Worm (Caenorhabditis elegans): ENCODE measurements around the gene Y38A10A.2.

Y38A10A.2 gene

DNA sequence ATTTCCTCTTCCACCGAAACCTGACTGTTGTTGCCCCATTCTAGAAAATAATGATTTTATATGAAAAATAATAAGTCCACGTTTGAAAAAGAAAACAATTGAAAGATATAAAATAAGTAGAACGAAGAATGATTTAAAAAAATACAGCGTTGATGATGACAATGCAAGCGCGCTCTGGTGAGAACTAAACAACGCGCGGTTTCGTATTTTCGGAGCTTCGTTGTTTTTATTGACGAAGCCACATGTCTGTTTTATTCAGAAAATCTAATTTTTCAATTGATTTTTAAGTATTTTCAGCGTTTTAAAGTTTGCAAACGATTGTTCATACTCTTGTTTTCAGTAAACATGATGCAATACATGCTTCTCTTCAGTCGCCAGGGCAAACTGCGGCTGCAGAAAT, 45.6 kb downstream of the Y38A10A.2 start, which contains the start of the genes rpt-2 and aps-1:
Gene rpt-2, minus strand, starts transcription at position 40 of the 400 bp plus-strand sequence.
Gene aps-1, plus strand, starts transcription at position 341 of the 400 bp plus-strand sequence.
- TF ChIP-seq ceh-90 (tag; optimal IDR thresholded peaks at IDR 0.05) (no peak), lin-15B (tag; optimal IDR thresholded peaks at IDR 0.05) (peak; percentile 96), lin-13 (GFP tag; optimal IDR thresholded peaks at IDR 0.05) (peak; percentile 81), unc-86 (tag; optimal IDR thresholded peaks at IDR 0.05) (peak; percentile 79), nhr-90 (tag; optimal IDR thresholded peaks at IDR 0.05; ENCODE audit: poor library complexity) (peak; percentile 87), lin-14 (GFP tag; optimal IDR thresholded peaks at IDR 0.05) (peak; percentile 89), aha-1 (tag; optimal IDR thresholded peaks at IDR 0.05) (no peak), dpl-1 (GFP tag; optimal IDR thresholded peaks at IDR 0.05) (peak; percentile 76 to 85 (median 83)), egl-27 (tag; optimal IDR thresholded peaks at IDR 0.05) (no peak), efl-1 (optimal IDR thresholded peaks at IDR 0.05) (peak; percentile 87), efl-1 (GFP tag; optimal IDR thresholded peaks at IDR 0.05 in 1 of 2) (peak; percentile 83 to 98), ets-5 (GFP tag; IDR thresholded peaks at IDR 0.05) (no peak), jun-1 (tag; optimal IDR thresholded peaks at IDR 0.05) (peak; percentile 57), C34B4.2 (tag; optimal IDR thresholded peaks at IDR 0.05) (no peak), sptf-1 (tag; optimal IDR thresholded peaks at IDR 0.05) (no peak), elt-3 (tag; optimal IDR thresholded peaks at IDR 0.05) (peak in 2 of 6 experiments; percentile 64 to 87), pag-3 (tag; optimal IDR thresholded peaks at IDR 0.05; ENCODE audit: borderline replicate concordance, insufficient read depth) (peak; percentile 46), hpl-2 (GFP tag; optimal IDR thresholded peaks at IDR 0.05) (peak; percentile 47), lin-35 (GFP tag; optimal IDR thresholded peaks at IDR 0.05) (peak; percentile 86 to 91), nhr-47 (tag; optimal IDR thresholded peaks at IDR 0.05) (peak; percentile 90), nhr-11 (tag; optimal IDR thresholded peaks at IDR 0.05) (no peak), swsn-7 (tag; optimal IDR thresholded peaks at IDR 0.05) (peak; percentile 87), xbp-1 (tag; optimal IDR thresholded peaks at IDR 0.05) (peak; percentile 93), mdl-1 (tag; optimal IDR thresholded peaks at IDR 0.05) (peak in 1 of 2 experiments; percentile 80), aly-2 (tag; optimal IDR thresholded peaks at IDR 0.05) (peak; percentile 75), snpc-4 (tag; optimal IDR thresholded peaks at IDR 0.05) (peak; percentile 82), lir-3 (tag; optimal IDR thresholded peaks at IDR 0.05; ENCODE audit: poor library complexity) (peak; percentile 57), sup-37 (GFP tag; optimal IDR thresholded peaks at IDR 0.05) (no peak), zip-4 (GFP tag; optimal IDR thresholded peaks at IDR 0.05) (peak; percentile 33), blmp-1 (tag; optimal IDR thresholded peaks at IDR 0.05) (peak; percentile 85), nhr-12 (tag; optimal IDR thresholded peaks at IDR 0.05) (no peak), mef-2 (tag; optimal IDR thresholded peaks at IDR 0.05) (no peak), ces-1 (GFP tag; optimal IDR thresholded peaks at IDR 0.05) (no peak), fkh-8 (tag; optimal IDR thresholded peaks at IDR 0.05) (peak; percentile 84), tlp-1 (tag; optimal IDR thresholded peaks at IDR 0.05) (no peak), Y116A8C.19 (tag; optimal IDR thresholded peaks at IDR 0.05; ENCODE audit: borderline replicate concordance) (no peak), skn-1 (tag; optimal IDR thresholded peaks at IDR 0.05) (peak; percentile 100), nhr-19 (GFP tag; conservative IDR thresholded peaks at IDR 0.05) (peak; percentile 85), alr-1 (tag; optimal IDR thresholded peaks at IDR 0.05; ENCODE audit: borderline replicate concordance) (no peak), unc-130 (tag; optimal IDR thresholded peaks at IDR 0.05) (peak; percentile 95), tbx-2 (tag; optimal IDR thresholded peaks at IDR 0.05) (peak; percentile 88), ceh-82 (tag; optimal IDR thresholded peaks at IDR 0.05) (peak; percentile 73 to 86 (median 86)), mep-1 (tag; optimal IDR thresholded peaks at IDR 0.05) (peak; percentile 96), unc-98 (GFP tag; IDR thresholded peaks at IDR 0.05) (no peak), zag-1 (tag; optimal IDR thresholded peaks at IDR 0.05) (no peak), mab-9 (GFP tag; IDR thresholded peaks at IDR 0.05) (no peak), efl-3 (GFP tag; optimal IDR thresholded peaks at IDR 0.05) (no peak), fkh-10 (GFP tag; optimal IDR thresholded peaks at IDR 0.05) (peak; percentile 75), unc-62 (GFP tag; optimal IDR thresholded peaks at IDR 0.05) (no peak), nhr-237 (tag; optimal IDR thresholded peaks at IDR 0.05) (peak; percentile 43), C16A3.4 (tag; optimal IDR thresholded peaks at IDR 0.05) (peak; percentile 94), isw-1 (GFP tag; IDR thresholded peaks at IDR 0.05) (peak; percentile 77), elt-2 (tag; optimal IDR thresholded peaks at IDR 0.05) (peak; percentile 15)

Data from whole organism, L1 larva.